Fruit fly (Drosophila melanogaster): ENCODE results near the gene CG12702.

The CG12702 gene

DNA sequence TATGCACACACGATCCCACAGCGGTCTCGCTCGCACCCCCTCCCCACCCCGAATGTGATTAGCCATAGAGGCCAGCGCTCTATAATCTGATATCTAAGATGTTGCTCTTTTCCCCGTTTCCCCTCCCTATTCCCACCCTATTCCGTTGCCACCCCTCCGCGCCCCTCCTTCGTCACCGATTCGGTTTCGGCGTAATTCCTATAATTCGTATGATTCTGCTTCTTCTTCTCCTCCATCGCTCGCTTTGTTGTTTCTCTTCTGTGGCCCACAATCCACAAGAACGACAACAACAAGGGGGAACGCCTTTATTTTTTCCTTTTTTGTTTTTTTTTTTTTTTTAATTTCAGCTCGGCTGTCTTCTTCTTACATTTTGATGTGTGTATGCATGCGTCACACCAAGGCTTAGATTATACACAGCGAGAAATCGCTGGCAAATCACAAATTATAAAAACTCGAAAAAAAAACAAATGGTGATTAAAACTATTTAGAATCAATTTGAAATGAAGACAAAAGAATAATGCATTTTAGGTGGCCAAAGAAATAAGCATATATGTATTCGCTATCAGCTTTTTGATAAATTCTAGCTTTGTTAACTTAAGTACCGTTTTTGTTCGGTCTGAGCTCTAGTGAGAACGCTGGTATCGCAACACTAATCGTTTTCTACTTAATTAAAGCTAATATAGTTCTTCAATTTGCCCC, 5.3 kb upstream of the CG12702 start (continued):
- TF ChIP-seq CG3032 (tag; optimal IDR thresholded peaks at IDR 0.05) (peak; percentile 45), fkh (GFP tag; optimal IDR thresholded peaks at IDR 0.05) (no peak), Eip78C (GFP tag) (peak; percentile 82), CG6163 (GFP tag; IDR thresholded peaks at IDR 0.05) (no peak; the same call in 1 of the 3 replicates), Sox15 (GFP tag; optimal IDR thresholded peaks at IDR 0.05) (peak; percentile 17), Hr39 (GFP tag; optimal IDR thresholded peaks at IDR 0.05) (peak; percentile 68), CG8632 (GFP tag; optimal IDR thresholded peaks at IDR 0.05) (peak; percentile 28), Hr38 (GFP tag; optimal IDR thresholded peaks at IDR 0.05) (no peak), Sox102F (GFP tag; optimal IDR thresholded peaks at IDR 0.05) (peak; percentile 50), CG7368 (GFP tag; optimal IDR thresholded peaks at IDR 0.05) (peak; percentile 39), CG11294 (GFP tag; IDR thresholded peaks at IDR 0.05) (no peak), CG11902 (GFP tag; optimal IDR thresholded peaks at IDR 0.05) (no peak), cyc (GFP tag; optimal IDR thresholded peaks at IDR 0.05) (peak; percentile 57), eg (GFP tag; IDR thresholded peaks at IDR 0.05) (peak; percentile 38; the same call in 1 of the 3 replicates), CG16779 (tag; optimal IDR thresholded peaks at IDR 0.05) (no peak), Eip93F (GFP tag; optimal IDR thresholded peaks at IDR 0.05) (no peak), acj6 (GFP tag; optimal IDR thresholded peaks at IDR 0.05) (peak; percentile 32), topi (GFP tag; optimal IDR thresholded peaks at IDR 0.05) (peak; percentile 71), dac (GFP tag; optimal IDR thresholded peaks at IDR 0.05) (no peak), Lpt (GFP tag; optimal IDR thresholded peaks at IDR 0.05) (no peak), CG3919 (GFP tag; optimal IDR thresholded peaks at IDR 0.05) (peak; percentile 62), CG11762 (GFP tag; optimal IDR thresholded peaks at IDR 0.05; ENCODE audit: insufficient read depth) (no peak), svp (GFP tag) (peak; percentile 73), CG32006 (GFP tag; optimal IDR thresholded peaks at IDR 0.05) (peak; percentile 39), dsx (GFP tag; optimal IDR thresholded peaks at IDR 0.05; ENCODE audit: poor library complexity, severe bottlenecking) (peak; percentile 37), achi (GFP tag; optimal IDR thresholded peaks at IDR 0.05) (peak; percentile 34), Met (GFP tag; optimal IDR thresholded peaks at IDR 0.05) (peak; percentile 74), CG6792 (GFP tag; optimal IDR thresholded peaks at IDR 0.05) (peak; percentile 33), pdm3 (GFP tag; optimal IDR thresholded peaks at IDR 0.05) (peak; percentile 46), Ets96B (tag; optimal IDR thresholded peaks at IDR 0.05) (peak; percentile 30), CG8119 (GFP tag; IDR thresholded peaks at IDR 0.05) (0 out of 3 replicates have a peak, but pooled peaks have one; percentile 15), lz (GFP tag; optimal IDR thresholded peaks at IDR 0.05) (peak; percentile 46), CG34406 (GFP tag; optimal IDR thresholded peaks at IDR 0.05) (peak; percentile 39)

DNA sequence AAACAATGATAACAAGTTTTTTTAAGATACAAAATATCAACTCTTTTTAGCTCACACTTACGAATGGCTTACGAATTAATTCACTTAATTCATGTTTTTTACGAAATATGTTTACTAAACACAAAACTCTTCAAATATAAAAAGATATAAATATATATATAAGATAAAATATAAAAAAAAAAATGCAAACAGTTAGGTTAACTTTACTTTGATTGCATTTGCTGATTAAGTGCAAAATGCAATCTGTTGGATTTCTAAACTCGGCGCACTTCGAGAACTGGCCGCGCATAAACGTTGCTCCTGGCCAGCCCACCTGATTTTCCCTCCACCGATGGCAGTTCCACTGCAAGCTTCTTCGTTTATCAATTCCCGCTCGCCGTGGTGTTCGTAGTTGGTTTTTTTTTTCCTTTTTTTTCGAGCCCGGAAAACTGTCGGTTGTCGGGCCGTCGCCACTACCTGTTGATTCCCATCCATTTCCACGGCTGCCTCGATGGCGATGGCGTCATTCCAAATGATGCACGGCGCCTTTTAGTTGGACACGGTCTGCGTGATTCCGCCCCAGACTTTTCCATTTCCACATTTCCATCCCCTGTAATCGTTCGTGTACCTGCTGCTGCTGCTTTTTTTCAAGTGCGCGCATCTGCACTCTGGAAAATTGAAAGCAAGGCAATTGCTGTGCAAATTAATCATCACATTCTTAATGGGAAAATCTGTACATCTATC, 977 bp upstream of the CG12702 start:
- TF ChIP-seq Lpt (GFP tag; optimal IDR thresholded peaks at IDR 0.05) (no peak), dsx (GFP tag; optimal IDR thresholded peaks at IDR 0.05; ENCODE audit: poor library complexity, severe bottlenecking) (no peak), CG31627 (GFP tag; optimal IDR thresholded peaks at IDR 0.05) (no peak), Sox15 (GFP tag; optimal IDR thresholded peaks at IDR 0.05) (no peak)

DNA sequence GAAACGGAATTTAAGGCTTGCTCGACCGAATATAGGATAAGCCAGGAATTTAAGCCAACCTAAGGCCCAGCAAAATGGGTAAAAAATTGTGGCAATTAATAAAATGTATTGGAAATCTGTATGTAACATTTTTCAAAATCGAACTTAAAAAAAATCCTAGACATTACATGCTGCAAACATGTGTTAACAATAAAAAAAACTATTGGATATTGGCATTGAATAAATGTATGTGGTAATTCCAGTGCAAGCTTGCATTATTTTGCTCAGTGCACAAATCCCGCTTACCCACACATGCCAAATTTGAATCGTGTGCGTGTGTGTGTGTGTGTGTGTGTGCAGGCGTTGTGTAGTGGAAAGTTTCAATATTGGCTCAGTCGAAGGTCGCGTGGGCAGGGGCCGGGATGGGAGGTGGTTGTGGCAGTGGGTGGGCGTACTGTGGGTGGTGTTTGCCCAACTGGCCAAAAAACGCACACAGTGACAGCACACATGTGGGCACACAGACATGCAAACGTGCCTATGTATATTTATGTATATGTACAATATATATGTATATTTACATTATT, 1.2 kb downstream of the CG12702 start:
- TF ChIP-seq CG3032 (tag; optimal IDR thresholded peaks at IDR 0.05) (no peak), esn (GFP tag; optimal IDR thresholded peaks at IDR 0.05) (no peak), CG10669 (GFP tag; optimal IDR thresholded peaks at IDR 0.05) (no peak), topi (GFP tag; optimal IDR thresholded peaks at IDR 0.05) (no peak), fd59A (GFP tag; optimal IDR thresholded peaks at IDR 0.05) (no peak), salr (GFP tag; optimal IDR thresholded peaks at IDR 0.05) (no peak), Lpt (GFP tag; optimal IDR thresholded peaks at IDR 0.05) (no peak), CG8119 (GFP tag; IDR thresholded peaks at IDR 0.05) (no peak), Hr4 (GFP tag; optimal IDR thresholded peaks at IDR 0.05) (peak; percentile 22), CG8319 (GFP tag; optimal IDR thresholded peaks at IDR 0.05) (no peak), CG32006 (GFP tag; optimal IDR thresholded peaks at IDR 0.05) (peak; percentile 32), CG31627 (GFP tag; optimal IDR thresholded peaks at IDR 0.05) (peak; percentile 15), CG1621 (tag; optimal IDR thresholded peaks at IDR 0.05) (no peak), CG3919 (GFP tag; optimal IDR thresholded peaks at IDR 0.05) (peak; percentile 20), Eip78C (GFP tag) (peak; percentile 66), pdm3 (GFP tag; optimal IDR thresholded peaks at IDR 0.05) (peak; percentile 10), fkh (GFP tag; optimal IDR thresholded peaks at IDR 0.05) (peak; percentile 37), CG34406 (GFP tag; optimal IDR thresholded peaks at IDR 0.05) (no peak), Hr39 (GFP tag; optimal IDR thresholded peaks at IDR 0.05) (peak; percentile 11), acj6 (GFP tag; optimal IDR thresholded peaks at IDR 0.05) (peak; percentile 13)
